Worm (Caenorhabditis elegans) whole organism, L2 larva: Measurements from ENCODE around the gene abu-12.

Source experiments
- elt-1 ChIP-seq: fragments of 150-350 bp; optimal IDR thresholded peaks from 2 replicates; lab custom pipeline; 2014; ENCODE audit warnings: missing biosample characterization, missing genetic modification characterization
- lsy-2 ChIP-seq, 2 experiments: fragments of 150-350 bp in 1 of 2; sonication (generic microtip) in 1 of 2; optimal IDR thresholded peaks; 2 replicates each; lab custom pipeline; 2014 to 2017; ENCODE audit warnings: missing biosample characterization in 2 of 2, missing genetic modification characterization in 2 of 2
- mdl-1 ChIP-seq, 2 experiments: fragments of 150-350 bp in 1 of 2; sonication (generic microtip) in 1 of 2; optimal IDR thresholded peaks; 2 replicates each; lab custom pipeline; 2017; ENCODE audit warnings: missing biosample characterization in 2 of 2, missing genetic modification characterization in 2 of 2
- sma-3 ChIP-seq: sonication (generic microtip); optimal IDR thresholded peaks from 2 replicates; lab custom pipeline; 2016; ENCODE audit warnings: missing genetic modification reagents, missing genetic modification characterization, missing compliant biosample characterization
- unc-55 ChIP-seq: fragments of 150-350 bp; sonication (generic microtip); optimal IDR thresholded peaks from 3 replicates; lab custom pipeline; 2014; ENCODE audit warnings: missing biosample characterization, missing genetic modification reagents, missing genetic modification characterization
- unc-62 ChIP-seq: fragments of 150-350 bp; optimal IDR thresholded peaks from 2 replicates; lab custom pipeline; 2014; ENCODE audit warnings: missing biosample characterization, missing genetic modification reagents, missing genetic modification characterization

ce11 chrX:481150-481549 lies 23.7 kb upstream of the abu-12 start, which contains the start of gene che-2:
- TF ChIP-seq mdl-1 (tag; optimal IDR thresholded peaks at IDR 0.05; lab: Kevin White, UChicago), result no peak
- TF ChIP-seq unc-62 (GFP tag; lab: Kevin White, UChicago), result no peak
- TF ChIP-seq lsy-2 (tag; optimal IDR thresholded peaks at IDR 0.05; lab: Kevin White, UChicago), result no peak
- TF ChIP-seq elt-1 (tag; lab: Kevin White, UChicago), result no peak
- no peak for TF ChIP-seq sma-3 (GFP tag; lab: Kevin White, UChicago)
- no peak for TF ChIP-seq unc-55
